Fruit fly (Drosophila melanogaster) Kc167 (cell line): ENCODE results near the gene CG33768.
"Not testable (repeated sequence)": the region's sequence is repeated elsewhere in the genome, so short reads cannot be mapped to it uniquely, and the experiment has no call there.

Source experiments
- Myc ChIP-seq: fragments of >200 bp; optimal IDR thresholded peaks from 2 replicates; lab custom pipeline; 2017; ENCODE audit warnings: missing external identifiers
- Sin3A ChIP-seq: fragments of >200 bp; optimal IDR thresholded peaks from 2 replicates; lab custom pipeline; 2018; ENCODE audit warnings: missing external identifiers
- h ChIP-seq: fragments of >200 bp; optimal IDR thresholded peaks from 3 replicates; lab custom pipeline; 2018; ENCODE audit warnings: missing external identifiers

The CG33768 gene

DNA sequence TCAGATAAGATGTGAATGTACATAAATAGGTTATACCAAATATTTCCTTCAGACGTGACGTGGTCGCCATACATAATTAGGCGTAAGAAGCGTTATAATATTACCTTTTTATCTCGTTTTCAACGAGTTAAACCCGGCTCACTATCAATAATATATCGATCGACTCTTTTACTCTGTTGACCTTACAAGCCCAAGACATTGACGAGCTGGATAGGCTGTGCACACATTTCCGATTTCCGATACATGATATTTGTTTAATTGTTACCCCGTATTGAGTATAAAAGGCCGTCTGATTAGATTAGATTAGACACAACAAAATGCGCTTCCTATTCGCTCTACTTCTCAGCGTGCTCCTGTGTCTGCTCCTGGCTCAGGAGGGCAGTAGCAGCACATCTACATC is 50.0 kb downstream of the CG33768 start, which contains the start of gene CG32453:
TSS of gene CG32453 (plus strand) at position 301 of the 400 bp plus-strand sequence.
- TF ChIP-seq h; Sin3A (lab: Kevin White, UChicago); Myc (lab: Kevin White, UChicago): not testable (repeated sequence)
